Fruit fly (Drosophila melanogaster): ENCODE results near the gene btd.

The btd gene

dm6 chrX:9658865-9659339 is 35.1 kb upstream of the btd start, which contains the start of gene Ptpmeg2 (continued):
- 0 out of 2 replicates have a peak, but pooled peaks have one; percentile 35 for TF ChIP-seq CG14014 (GFP tag; IDR thresholded peaks at IDR 0.05)
- peak; percentile 63; the same call in 2 of the 3 replicates for TF ChIP-seq Optix (GFP tag; IDR thresholded peaks at IDR 0.05)
- TF ChIP-seq CG10959 (GFP tag; IDR thresholded peaks at IDR 0.05): peak; percentile 53; the same call in 1 of the 2 replicates
- TF ChIP-seq Mrtf (GFP tag; IDR thresholded peaks at IDR 0.05): peak; percentile 70; the same call in 2 of the 3 replicates
- no peak for TF ChIP-seq en (GFP tag; optimal IDR thresholded peaks at IDR 0.05)
- peak; percentile 26 for TF ChIP-seq CG1792 (GFP tag; optimal IDR thresholded peaks at IDR 0.05)
- no peak for TF ChIP-seq ro (GFP tag; IDR thresholded peaks at IDR 0.05)
- no peak; the same call in 1 of the 2 replicates for TF ChIP-seq Ptx1 (GFP tag; IDR thresholded peaks at IDR 0.05)
- peak; percentile 56 for TF ChIP-seq CG8924 (tag; optimal IDR thresholded peaks at IDR 0.05)
- peak; percentile 34 for TF ChIP-seq CG7556 (GFP tag; optimal IDR thresholded peaks at IDR 0.05)
- TF ChIP-seq lola (GFP tag; optimal IDR thresholded peaks at IDR 0.05): no peak
- peak; percentile 58 for TF ChIP-seq Aef1 (GFP tag; IDR thresholded peaks at IDR 0.05)
- TF ChIP-seq Rfx (GFP tag; IDR thresholded peaks at IDR 0.05): peak; percentile 88
- TF ChIP-seq corto (GFP tag; optimal IDR thresholded peaks at IDR 0.05): no peak
- no peak for TF ChIP-seq cg (GFP tag; optimal IDR thresholded peaks at IDR 0.05)
- no peak for TF ChIP-seq CG8765 (GFP tag; IDR thresholded peaks at IDR 0.05)
- TF ChIP-seq zfh2 (GFP tag; optimal IDR thresholded peaks at IDR 0.05): peak; percentile 50
- TF ChIP-seq CG15269 (tag; optimal IDR thresholded peaks at IDR 0.05): peak; percentile 67
- TF ChIP-seq ATbp (GFP tag; optimal IDR thresholded peaks at IDR 0.05): peak; percentile 51
- TF ChIP-seq zf30C (GFP tag; optimal IDR thresholded peaks at IDR 0.05): no peak
- TF ChIP-seq CG7928 (GFP tag; optimal IDR thresholded peaks at IDR 0.05): peak; percentile 35
- TF ChIP-seq Bdp1 (GFP tag; optimal IDR thresholded peaks at IDR 0.05): peak; percentile 38
- TF ChIP-seq ato (GFP tag; IDR thresholded peaks at IDR 0.05; ENCODE audit: partially characterized antibody): peak; percentile 94
- 0 out of 2 replicates have a peak, but pooled peaks have one; percentile 25 for TF ChIP-seq esg (GFP tag; conservative IDR thresholded peaks at IDR 0.05)
- peak; percentile 77 for TF ChIP-seq CG2712 (tag; optimal IDR thresholded peaks at IDR 0.05)
- TF ChIP-seq CG4617 (GFP tag; optimal IDR thresholded peaks at IDR 0.05; ENCODE audit: borderline replicate concordance): peak; percentile 33
- TF ChIP-seq CG4730 (GFP tag; IDR thresholded peaks at IDR 0.05): 0 out of 2 replicates have a peak, but pooled peaks have one; percentile 4
- TF ChIP-seq insv (GFP tag; optimal IDR thresholded peaks at IDR 0.05): peak in 1 of 2 experiments; percentile 57
- TF ChIP-seq CG34224 (GFP tag; IDR thresholded peaks at IDR 0.05; ENCODE audit: partially characterized antibody): peak; percentile 94
- peak; percentile 82 for TF ChIP-seq CG5245 (GFP tag; optimal IDR thresholded peaks at IDR 0.05)
- 0 out of 2 replicates have a peak, but pooled peaks have one; percentile 11 for TF ChIP-seq sens-2 (GFP tag; IDR thresholded peaks at IDR 0.05)
- peak; percentile 43 for TF ChIP-seq CG7786 (GFP tag; optimal IDR thresholded peaks at IDR 0.05)
- TF ChIP-seq danr (GFP tag; IDR thresholded peaks at IDR 0.05): no peak
- TF ChIP-seq ham (GFP tag; IDR thresholded peaks at IDR 0.05): no peak
- peak; percentile 45 for TF ChIP-seq CG9797 (GFP tag; optimal IDR thresholded peaks at IDR 0.05)
- peak; percentile 35 for TF ChIP-seq dmrt11E (tag; optimal IDR thresholded peaks at IDR 0.05)
- peak; percentile 64 for TF ChIP-seq CG10209 (GFP tag; optimal IDR thresholded peaks at IDR 0.05)
- TF ChIP-seq Gug (GFP tag; IDR thresholded peaks at IDR 0.05): peak; percentile 70
- peak; percentile 19 for TF ChIP-seq CG13775 (GFP tag; optimal IDR thresholded peaks at IDR 0.05)
- TF ChIP-seq Hr3 (GFP tag; optimal IDR thresholded peaks at IDR 0.05): peak; percentile 63
- peak; percentile 19 for TF ChIP-seq psq (GFP tag; optimal IDR thresholded peaks at IDR 0.05)
- peak; percentile 90 for TF ChIP-seq tna (GFP tag; IDR thresholded peaks at IDR 0.05; ENCODE audit: partially characterized antibody)
- TF ChIP-seq unpg (GFP tag; optimal IDR thresholded peaks at IDR 0.05): peak; percentile 56
- TF ChIP-seq CG17568 (GFP tag; optimal IDR thresholded peaks at IDR 0.05): peak; percentile 70
- TF ChIP-seq CG16863 (GFP tag; optimal IDR thresholded peaks at IDR 0.05): peak; percentile 100
- peak; percentile 34 for TF ChIP-seq Camta (GFP tag; optimal IDR thresholded peaks at IDR 0.05)
- peak; percentile 24 for TF ChIP-seq CG31365 (tag; optimal IDR thresholded peaks at IDR 0.05)
- TF ChIP-seq Bteb2 (GFP tag; optimal IDR thresholded peaks at IDR 0.05): peak; percentile 31
- TF ChIP-seq CG32772 (GFP tag; IDR thresholded peaks at IDR 0.05): peak; percentile 52
